Fruit fly (Drosophila melanogaster) whole organism, wandering third instar larva: ENCODE results near the gene bif.

Source experiments
- Abd-B ChIP-seq: fragments of >200 bp; optimal IDR thresholded peaks from 2 replicates; lab custom pipeline; 2017; ENCODE audit warnings: missing biosample characterization, missing genetic modification characterization
- CG32264 ChIP-seq: fragments of 200-800 bp; sonication (Bioruptor generic); optimal IDR thresholded peaks from 2 replicates; lab custom pipeline; 2016; ENCODE audit warnings: missing biosample characterization, missing genetic modification characterization
- CG9705 ChIP-seq: fragments of 200-800 bp; sonication (Bioruptor generic); optimal IDR thresholded peaks from 2 replicates; lab custom pipeline; 2018; ENCODE audit warnings: missing biosample characterization, mild to moderate bottlenecking, missing genetic modification characterization
- Hnf4 ChIP-seq: fragments of 200-800 bp; sonication (Bioruptor generic); optimal IDR thresholded peaks from 2 replicates; lab custom pipeline; 2016; ENCODE audit warnings: missing biosample characterization, mild to moderate bottlenecking, missing genetic modification characterization
- Hr78 ChIP-seq: fragments of >200 bp; optimal IDR thresholded peaks from 2 replicates; lab custom pipeline; 2017; ENCODE audit warnings: missing biosample characterization, missing genetic modification characterization
- Hr83 ChIP-seq: fragments of 200-300 bp; sonication (Bioruptor generic); optimal IDR thresholded peaks from 2 replicates; lab custom pipeline; 2016; ENCODE audit warnings: missing biosample characterization, mild to moderate bottlenecking, missing genetic modification characterization, moderate library complexity; ENCODE audit not compliant: poor library complexity, severe bottlenecking
- N ChIP-seq: fragments of >200 bp; optimal IDR thresholded peaks from 2 replicates; lab custom pipeline; 2018; ENCODE audit warnings: missing biosample characterization, missing external identifiers, missing genetic modification characterization
- OdsH ChIP-seq: fragments of 200-800 bp; sonication (Bioruptor generic); optimal IDR thresholded peaks from 2 replicates; lab custom pipeline; 2016; ENCODE audit warnings: missing biosample characterization, mild to moderate bottlenecking, missing genetic modification characterization
- brk ChIP-seq: fragments of 200-800 bp; sonication (Bioruptor generic); optimal IDR thresholded peaks from 2 replicates; lab custom pipeline; 2016; ENCODE audit warnings: missing biosample characterization, mild to moderate bottlenecking, missing genetic modification characterization
- dmrt93B ChIP-seq: fragments of 200-800 bp; sonication (Bioruptor generic); optimal IDR thresholded peaks from 2 replicates; lab custom pipeline; 2018; ENCODE audit warnings: missing biosample characterization, mild to moderate bottlenecking, missing genetic modification characterization
- dsf ChIP-seq: sonication (Bioruptor generic); optimal IDR thresholded peaks from 2 replicates; lab custom pipeline; 2016; ENCODE audit warnings: missing biosample characterization, missing genetic modification characterization, borderline replicate concordance
- ey ChIP-seq: fragments of 200-800 bp; sonication (Bioruptor generic); optimal IDR thresholded peaks from 2 replicates; lab custom pipeline; 2016; ENCODE audit warnings: missing biosample characterization, missing genetic modification characterization
- h ChIP-seq: fragments of 200-800 bp; sonication (Bioruptor generic); optimal IDR thresholded peaks from 3 replicates; lab custom pipeline; 2016; ENCODE audit warnings: missing biosample characterization, mild to moderate bottlenecking, missing genetic modification characterization
- usp ChIP-seq: fragments of >200 bp; optimal IDR thresholded peaks from 2 replicates; lab custom pipeline; 2017; ENCODE audit warnings: missing biosample characterization, missing genetic modification characterization

The bif gene

dm6 chrX:11733795-11734194, 55.0 kb downstream of the bif start, which contains the start of gene inaF-A:
TSS of gene inaF-A (minus strand) at chrX:11733895.
- TF ChIP-seq CG32264 (no peak), OdsH (GFP tag; lab: Kevin White, UChicago) (no peak), h (GFP tag; lab: Kevin White, UChicago) (no peak), Abd-B (GFP tag; lab: Kevin White, UChicago) (no peak), brk (no peak), Hnf4 (GFP tag; lab: Kevin White, UChicago) (no peak), N (GFP tag; lab: Kevin White, UChicago) (no peak), CG9705 (GFP tag; lab: Kevin White, UChicago) (no peak), Hr78 (GFP tag; lab: Kevin White, UChicago) (no peak), dsf (no peak)

DNA sequence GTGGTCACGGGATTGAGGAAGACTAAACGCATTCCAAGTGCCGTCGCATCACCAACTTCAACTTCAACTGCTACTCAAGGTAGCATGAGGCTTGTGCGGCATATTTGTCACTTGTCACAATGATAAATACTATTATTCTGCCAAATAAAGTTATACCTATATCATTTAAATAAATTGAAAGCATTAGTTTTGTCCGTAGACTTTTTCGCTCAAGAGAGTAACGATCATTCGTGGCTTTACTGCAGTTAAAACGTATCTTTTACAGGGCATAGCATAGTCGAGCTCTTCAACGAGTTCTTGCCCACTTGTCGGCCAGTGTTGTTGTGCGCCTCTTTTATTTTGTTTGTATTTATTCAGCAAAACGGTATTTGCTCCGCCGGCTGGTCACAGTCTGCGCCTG, 57.7 kb downstream of the bif start:
- no peak for TF ChIP-seq dmrt93B (GFP tag; lab: Kevin White, UChicago)
- no peak for TF ChIP-seq usp (GFP tag; lab: Kevin White, UChicago)
- no peak for TF ChIP-seq brk
- no peak for TF ChIP-seq Hr83 (GFP tag; lab: Kevin White, UChicago)
- no peak for TF ChIP-seq CG9705 (GFP tag; lab: Kevin White, UChicago)
- TF ChIP-seq ey = no peak
